Fruit fly (Drosophila melanogaster): ENCODE measurements around the gene pll.

dm6 chr3R:27265330-27265729 lies 12.3 kb upstream of the pll start, which contains the start of the genes CG14262 and CG14260:
- TF ChIP-seq CG8319 (GFP tag; optimal IDR thresholded peaks at IDR 0.05) = no peak
- TF ChIP-seq lz (GFP tag; optimal IDR thresholded peaks at IDR 0.05) = no peak
- no peak for TF ChIP-seq ss (GFP tag; optimal IDR thresholded peaks at IDR 0.05)
- no peak for TF ChIP-seq CG1621 (tag; optimal IDR thresholded peaks at IDR 0.05)
- TF ChIP-seq CG16779 (tag; optimal IDR thresholded peaks at IDR 0.05) = no peak
- no peak for TF ChIP-seq Lpt (GFP tag; optimal IDR thresholded peaks at IDR 0.05)
- no peak for TF ChIP-seq CG34406 (GFP tag; optimal IDR thresholded peaks at IDR 0.05)
- TF ChIP-seq Sox14 (GFP tag; optimal IDR thresholded peaks at IDR 0.05) = no peak
- TF ChIP-seq CG4318 (GFP tag; optimal IDR thresholded peaks at IDR 0.05) = no peak
- TF ChIP-seq vri (GFP tag; optimal IDR thresholded peaks at IDR 0.05) = no peak

Measured in whole organism, prepupa.